Fruit fly (Drosophila melanogaster): ENCODE data around the gene CG33689.

CG33689 gene

DNA sequence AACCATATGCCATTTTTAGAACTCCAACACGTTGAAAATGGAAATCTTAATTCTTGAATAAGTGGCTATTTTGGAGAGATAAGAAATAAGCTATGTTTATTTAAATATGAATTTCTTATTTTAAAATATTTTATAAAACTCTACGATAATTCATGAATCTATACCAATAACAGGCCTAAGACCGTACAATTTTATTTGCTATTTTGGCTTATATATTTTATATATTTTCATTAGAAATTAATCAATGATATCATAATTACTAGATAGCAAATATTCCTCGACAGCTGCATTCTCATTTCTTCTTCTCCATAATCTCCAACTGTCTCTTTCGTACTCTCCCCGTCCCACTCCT, 11.9 kb downstream of the CG33689 start:
- TF ChIP-seq CG9215 (GFP tag; IDR thresholded peaks at IDR 0.05) (no peak), CG15011 (GFP tag; optimal IDR thresholded peaks at IDR 0.05) (no peak), en (GFP tag; optimal IDR thresholded peaks at IDR 0.05) (no peak)

DNA sequence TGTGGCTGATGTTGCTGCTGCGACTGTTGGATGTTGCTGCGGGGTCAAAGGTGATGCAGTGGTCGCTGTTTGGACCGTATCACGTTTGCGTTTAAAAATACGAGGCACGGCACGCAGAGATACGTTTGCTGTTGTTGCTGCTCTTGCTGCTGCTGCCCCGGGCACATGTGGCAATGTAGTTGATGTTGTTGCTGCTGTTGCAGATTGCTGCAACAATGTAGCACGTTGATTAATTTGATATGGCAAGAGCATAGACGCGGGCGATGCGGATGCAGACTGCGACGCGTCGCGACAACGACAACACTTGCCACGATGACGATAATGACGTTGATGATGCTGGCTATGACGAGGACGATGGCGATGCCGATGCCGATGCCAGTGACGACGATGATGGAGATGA, 13.2 kb downstream of the CG33689 start:
- TF ChIP-seq crp (GFP tag; optimal IDR thresholded peaks at IDR 0.05) (no peak), so (GFP tag; IDR thresholded peaks at IDR 0.05) (no peak), CG33213 (GFP tag; optimal IDR thresholded peaks at IDR 0.05) (no peak), gcm2 (GFP tag; optimal IDR thresholded peaks at IDR 0.05) (no peak), ERR (GFP tag; optimal IDR thresholded peaks at IDR 0.05) (no peak), CG4404 (GFP tag; IDR thresholded peaks at IDR 0.05) (no peak), lov (optimal IDR thresholded peaks at IDR 0.05) (no peak), lov (GFP tag; IDR thresholded peaks at IDR 0.05) (no peak), Doc2 (GFP tag; IDR thresholded peaks at IDR 0.05) (no peak), wek (GFP tag; optimal IDR thresholded peaks at IDR 0.05) (no peak), Hey (tag; optimal IDR thresholded peaks at IDR 0.05) (no peak), rib (GFP tag; IDR thresholded peaks at IDR 0.05) (no peak), Eip74EF (GFP tag; optimal IDR thresholded peaks at IDR 0.05) (no peak), ems (GFP tag; optimal IDR thresholded peaks at IDR 0.05) (no peak), cad (GFP tag; optimal IDR thresholded peaks at IDR 0.05) (no peak), CG13424 (tag; optimal IDR thresholded peaks at IDR 0.05) (no peak), croc (GFP tag; conservative IDR thresholded peaks at IDR 0.05) (no peak), dm (GFP tag; optimal IDR thresholded peaks at IDR 0.05) (no peak), Jarid2 (GFP tag; optimal IDR thresholded peaks at IDR 0.05) (no peak), luna (GFP tag; optimal IDR thresholded peaks at IDR 0.05) (no peak), CG7928 (GFP tag; optimal IDR thresholded peaks at IDR 0.05) (no peak)

DNA sequence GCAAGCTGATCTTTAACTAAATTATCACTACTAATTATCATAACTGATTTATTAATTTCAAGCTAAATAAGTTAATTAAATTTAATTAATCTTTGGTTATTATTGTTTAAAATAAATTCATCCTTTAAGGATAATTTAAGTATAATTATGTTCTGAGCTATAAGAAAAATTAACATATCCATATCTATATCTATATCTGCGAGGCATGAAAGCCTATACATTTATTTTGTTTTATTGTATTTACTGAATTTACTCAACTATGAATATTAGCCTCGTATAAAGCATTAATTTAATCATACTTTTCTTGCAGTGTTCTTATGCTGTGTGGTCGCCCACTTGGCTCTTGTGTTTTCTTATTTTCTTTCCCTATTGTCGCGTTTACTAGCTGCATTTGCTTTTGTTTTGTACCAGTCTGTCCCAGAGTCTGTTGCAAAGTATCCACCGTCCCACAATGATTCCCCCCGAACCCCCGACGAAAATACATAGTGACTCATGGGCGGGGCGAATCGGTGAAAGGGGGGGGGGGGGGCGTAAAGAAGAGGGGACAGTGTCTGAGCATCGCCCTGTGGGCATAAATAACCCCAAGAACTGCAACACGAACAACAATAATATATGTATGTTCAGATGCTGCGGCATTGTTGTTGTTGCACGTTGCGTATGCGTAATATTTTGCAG, 14.6 kb downstream of the CG33689 start:
- no peak for TF ChIP-seq crc (GFP tag; optimal IDR thresholded peaks at IDR 0.05)
- TF ChIP-seq CG30431 (GFP tag; optimal IDR thresholded peaks at IDR 0.05), result no peak
- peak; percentile 51 for TF ChIP-seq crol (GFP tag; IDR thresholded peaks at IDR 0.05)
- TF ChIP-seq sr (GFP tag; IDR thresholded peaks at IDR 0.05), result peak; percentile 48; the same call in 1 of the 3 replicates
- TF ChIP-seq nom (GFP tag; optimal IDR thresholded peaks at IDR 0.05), result peak; percentile 27
- TF ChIP-seq Drgx (GFP tag; IDR thresholded peaks at IDR 0.05), result peak; percentile 43; the same call in 1 of the 2 replicates
- no peak for TF ChIP-seq Dip2 (GFP tag; IDR thresholded peaks at IDR 0.05)

DNA sequence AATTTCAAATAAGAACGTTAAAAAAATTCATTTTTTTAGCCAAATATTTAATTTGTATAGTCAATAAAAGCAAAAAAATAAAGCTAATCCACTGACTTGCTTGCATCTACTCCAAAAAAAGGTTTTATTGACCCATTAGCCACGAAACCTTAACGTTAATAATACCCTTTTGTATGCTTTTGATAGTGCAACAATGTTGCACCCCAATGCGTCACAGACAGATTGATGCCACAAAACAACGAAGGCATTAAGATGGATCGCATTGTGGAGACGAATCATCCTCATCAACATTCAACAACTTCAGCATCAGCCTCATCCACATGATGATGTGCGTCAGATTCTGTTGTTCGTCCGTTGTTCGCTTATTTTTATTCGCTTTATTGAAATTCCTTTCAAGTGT, 15.4 kb downstream of the CG33689 start:
- TF ChIP-seq nom (GFP tag; optimal IDR thresholded peaks at IDR 0.05) (no peak), schlank (tag; optimal IDR thresholded peaks at IDR 0.05) (no peak), CG14860 (GFP tag; IDR thresholded peaks at IDR 0.05; ENCODE audit: partially characterized antibody) (no peak), CG16813 (GFP tag; IDR thresholded peaks at IDR 0.05; ENCODE audit: partially characterized antibody) (no peak), tio (GFP tag; optimal IDR thresholded peaks at IDR 0.05) (no peak), CG2678 (tag; optimal IDR thresholded peaks at IDR 0.05) (no peak), CG14050 (GFP tag; IDR thresholded peaks at IDR 0.05) (no peak), CG10979 (tag; optimal IDR thresholded peaks at IDR 0.05) (no peak), CG2129 (GFP tag; IDR thresholded peaks at IDR 0.05; ENCODE audit: partially characterized antibody) (no peak), otp (GFP tag; IDR thresholded peaks at IDR 0.05) (no peak), kay (GFP tag; optimal IDR thresholded peaks at IDR 0.05) (no peak), CG18619 (GFP tag; optimal IDR thresholded peaks at IDR 0.05) (no peak), sens (GFP tag) (no peak), CG4360 (GFP tag; IDR thresholded peaks at IDR 0.05) (no peak)
